Fruit fly (Drosophila melanogaster): ENCODE measurements around the gene CG31697.

Gene CG31697

dm6 chr2L:19582185-19582584 lies 46.9 kb downstream of the CG31697 start, which contains the start of gene Hakai (continued):
- TF ChIP-seq CG8290 (GFP tag; optimal IDR thresholded peaks at IDR 0.05) = peak; percentile 65
- peak; percentile 5 to 54 for TF ChIP-seq CG8290 (tag; optimal IDR thresholded peaks at IDR 0.05)
- peak; percentile 68 for TF ChIP-seq vvl (GFP tag; IDR thresholded peaks at IDR 0.05)
- TF ChIP-seq slbo (GFP tag; IDR thresholded peaks at IDR 0.05) = peak; percentile 86
- TF ChIP-seq org-1 (GFP tag; optimal IDR thresholded peaks at IDR 0.05) = no peak
- no peak for TF ChIP-seq kay (GFP tag; optimal IDR thresholded peaks at IDR 0.05)
- no peak for TF ChIP-seq trh (GFP tag; optimal IDR thresholded peaks at IDR 0.05)
- TF ChIP-seq CG4404 (GFP tag; IDR thresholded peaks at IDR 0.05) = peak; percentile 61
- peak; percentile 59 for TF ChIP-seq Scr (GFP tag; IDR thresholded peaks at IDR 0.05; ENCODE audit: partially characterized antibody)
- TF ChIP-seq CTCF (GFP tag; optimal IDR thresholded peaks at IDR 0.05) = no peak
- TF ChIP-seq CG5245 (GFP tag; optimal IDR thresholded peaks at IDR 0.05) = peak; percentile 55
- 0 out of 3 replicates have a peak, but pooled peaks have one; percentile 50 for TF ChIP-seq CG6175 (GFP tag; IDR thresholded peaks at IDR 0.05)
- TF ChIP-seq bowl (GFP tag; IDR thresholded peaks at IDR 0.05) = no peak
- TF ChIP-seq ham (GFP tag; IDR thresholded peaks at IDR 0.05) = no peak
- 0 out of 2 replicates have a peak, but pooled peaks have one; percentile 44 for TF ChIP-seq hbn (GFP tag; IDR thresholded peaks at IDR 0.05; ENCODE audit: partially characterized antibody)
- TF ChIP-seq HLH54F (GFP tag; optimal IDR thresholded peaks at IDR 0.05) = peak; percentile 73
- no peak for TF ChIP-seq oc (tag; optimal IDR thresholded peaks at IDR 0.05)
- peak; percentile 31 for TF ChIP-seq Abd-B (GFP tag; optimal IDR thresholded peaks at IDR 0.05)
- TF ChIP-seq chm (GFP tag; IDR thresholded peaks at IDR 0.05) = 0 out of 2 replicates have a peak, but pooled peaks have one; percentile 12
- TF ChIP-seq CG16863 (GFP tag; optimal IDR thresholded peaks at IDR 0.05) = peak; percentile 48
- TF ChIP-seq CG14667 (GFP tag; IDR thresholded peaks at IDR 0.05) = 0 out of 2 replicates have a peak, but pooled peaks have one; percentile 26
- 0 out of 2 replicates have a peak, but pooled peaks have one; percentile 33 for TF ChIP-seq bbx (GFP tag; IDR thresholded peaks at IDR 0.05; ENCODE audit: partially characterized antibody)
- peak; percentile 12; the same call in 1 of the 2 replicates for TF ChIP-seq CG1024 (GFP tag; IDR thresholded peaks at IDR 0.05)
- peak; percentile 8 for TF ChIP-seq Neu2 (GFP tag; optimal IDR thresholded peaks at IDR 0.05; ENCODE audit: borderline replicate concordance)
- TF ChIP-seq pfk (GFP tag; optimal IDR thresholded peaks at IDR 0.05) = no peak
- peak; percentile 24 for TF ChIP-seq CG18476 (GFP tag; optimal IDR thresholded peaks at IDR 0.05)
- TF ChIP-seq CG18599 (GFP tag; optimal IDR thresholded peaks at IDR 0.05) = peak; percentile 58
- TF ChIP-seq Adf1 (GFP tag; IDR thresholded peaks at IDR 0.05) = peak; percentile 37; the same call in 1 of the 2 replicates
- TF ChIP-seq CG1832 (GFP tag; optimal IDR thresholded peaks at IDR 0.05) = peak; percentile 13
- TF ChIP-seq CG7839 (tag; optimal IDR thresholded peaks at IDR 0.05) = peak; percentile 50
- TF ChIP-seq CG2875 (GFP tag; optimal IDR thresholded peaks at IDR 0.05) = no peak
- peak; percentile 53 for TF ChIP-seq ftz-f1 (GFP tag; optimal IDR thresholded peaks at IDR 0.05)
- TF ChIP-seq CG32772 (GFP tag; IDR thresholded peaks at IDR 0.05) = peak; percentile 56; the same call in 1 of the 2 replicates
- TF ChIP-seq Xbp1 (GFP tag; optimal IDR thresholded peaks at IDR 0.05) = peak; percentile 81
- peak; percentile 62; the same call in 3 of the 4 replicates for TF ChIP-seq Dll (GFP tag; IDR thresholded peaks at IDR 0.05; ENCODE audit: partially characterized antibody)
- peak; percentile 48 for TF ChIP-seq slou (GFP tag; optimal IDR thresholded peaks at IDR 0.05)
- no peak for TF ChIP-seq Awh (GFP tag; IDR thresholded peaks at IDR 0.05)
- peak; percentile 65 for TF ChIP-seq Drgx (GFP tag; IDR thresholded peaks at IDR 0.05)
- no peak for TF ChIP-seq CG10565 (GFP tag; optimal IDR thresholded peaks at IDR 0.05)
- TF ChIP-seq Trl (optimal IDR thresholded peaks at IDR 0.05) = peak in 1 of 2 experiments; percentile 0
- TF ChIP-seq Trl (GFP tag; optimal IDR thresholded peaks at IDR 0.05) = peak; percentile 64
- 0 out of 3 replicates have a peak, but pooled peaks have one; percentile 55 for TF ChIP-seq gce (GFP tag; IDR thresholded peaks at IDR 0.05)
- TF ChIP-seq CG3407 (GFP tag; optimal IDR thresholded peaks at IDR 0.05) = no peak
- no peak for TF ChIP-seq CG16779 (GFP tag; IDR thresholded peaks at IDR 0.05)
- peak; percentile 74 for TF ChIP-seq CoRest (tag; optimal IDR thresholded peaks at IDR 0.05)
- peak; percentile 25; the same call in 1 of the 3 replicates for TF ChIP-seq tgo (GFP tag; IDR thresholded peaks at IDR 0.05)
- peak; percentile 15 for TF ChIP-seq CG2116 (GFP tag; optimal IDR thresholded peaks at IDR 0.05)
- TF ChIP-seq CG6654 (GFP tag; optimal IDR thresholded peaks at IDR 0.05) = no peak
- peak; percentile 73 for TF ChIP-seq row (GFP tag; IDR thresholded peaks at IDR 0.05)
- peak; percentile 82 for TF ChIP-seq stwl (tag; optimal IDR thresholded peaks at IDR 0.05)
- peak; percentile 12 for TF ChIP-seq schlank (tag; optimal IDR thresholded peaks at IDR 0.05)
- peak; percentile 69 for TF ChIP-seq CG17361 (GFP tag; IDR thresholded peaks at IDR 0.05)

Data from whole organism, embryonic.